Worm (Caenorhabditis elegans): ENCODE results near the gene F35D2.6.

The F35D2.6 gene

ce11 chrII:7530944-7531343 is 46.6 kb upstream of the F35D2.6 start, which contains the start of gene wrt-1:
wrt-1 (plus strand) TSS chrII:7530996.
- TF ChIP-seq ceh-24 (tag; optimal IDR thresholded peaks at IDR 0.05) (no peak), dve-1 (tag; optimal IDR thresholded peaks at IDR 0.05) (no peak), hlh-6 (tag; optimal IDR thresholded peaks at IDR 0.05) (no peak)

- TF ChIP-seq ceh-31 (tag; optimal IDR thresholded peaks at IDR 0.05), result no peak
- TF ChIP-seq ttx-3 (tag; optimal IDR thresholded peaks at IDR 0.05), result no peak
- no peak for TF ChIP-seq fax-1 (tag; optimal IDR thresholded peaks at IDR 0.05)
- no peak for TF ChIP-seq Y22D7AL.16 (tag; optimal IDR thresholded peaks at IDR 0.05)
- no peak for TF ChIP-seq C08G9.2 (tag; optimal IDR thresholded peaks at IDR 0.05)
- no peak for TF ChIP-seq tbx-7 (tag; optimal IDR thresholded peaks at IDR 0.05)
- no peak for TF ChIP-seq unc-86 (tag; optimal IDR thresholded peaks at IDR 0.05)
- TF ChIP-seq pax-1 (tag; optimal IDR thresholded peaks at IDR 0.05), result no peak
- no peak for TF ChIP-seq ama-1 (optimal IDR thresholded peaks at IDR 0.05)
- no peak for TF ChIP-seq elt-4 (tag; optimal IDR thresholded peaks at IDR 0.05)
- no peak for TF ChIP-seq ahr-1 (tag; optimal IDR thresholded peaks at IDR 0.05)
- no peak for TF ChIP-seq tbx-2 (tag; optimal IDR thresholded peaks at IDR 0.05)
- TF ChIP-seq unc-3 (GFP tag; conservative IDR thresholded peaks at IDR 0.05), result no peak
- TF ChIP-seq unc-3 (tag; optimal IDR thresholded peaks at IDR 0.05), result no peak
- TF ChIP-seq pag-3 (tag; optimal IDR thresholded peaks at IDR 0.05; ENCODE audit: borderline replicate concordance), result no peak
- TF ChIP-seq che-1 (tag; optimal IDR thresholded peaks at IDR 0.05), result no peak
- TF ChIP-seq unc-55 (GFP tag; optimal IDR thresholded peaks at IDR 0.05), result no peak
- no peak for TF ChIP-seq rnt-1 (tag; optimal IDR thresholded peaks at IDR 0.05)
These were observed 46.0 kb upstream of the F35D2.6 start for ce11 chrII:7531478-7531877.

ce11 chrII:7534369-7534768 is 43.1 kb upstream of the F35D2.6 start, which contains the start of gene wrt-10:
wrt-10 (minus strand) TSS chrII:7534563.
- no peak for TF ChIP-seq mec-3 (tag; optimal IDR thresholded peaks at IDR 0.05; ENCODE audit: borderline replicate concordance)
- TF ChIP-seq C08G9.2 (tag; optimal IDR thresholded peaks at IDR 0.05), result no peak
- TF ChIP-seq unc-86 (tag; optimal IDR thresholded peaks at IDR 0.05), result no peak

ce11 chrII:7534934-7535333 is 42.6 kb upstream of the F35D2.6 start, which contains the start of gene ZK1290.13:
ZK1290.13 (plus strand) TSS chrII:7535006.
- TF ChIP-seq hlh-6 (tag; optimal IDR thresholded peaks at IDR 0.05), result no peak
- TF ChIP-seq sox-2 (GFP tag; IDR thresholded peaks at IDR 0.05), result no peak
- no peak for TF ChIP-seq ref-2 (tag; optimal IDR thresholded peaks at IDR 0.05)
- no peak for TF ChIP-seq dmd-4 (tag; optimal IDR thresholded peaks at IDR 0.05; ENCODE audit: borderline replicate concordance)
- TF ChIP-seq ceh-48 (tag; optimal IDR thresholded peaks at IDR 0.05), result no peak
- TF ChIP-seq pros-1 (tag; optimal IDR thresholded peaks at IDR 0.05), result no peak
- TF ChIP-seq ceh-19 (GFP tag; optimal IDR thresholded peaks at IDR 0.05), result no peak

- no peak for TF ChIP-seq unc-55 (GFP tag; optimal IDR thresholded peaks at IDR 0.05)
- peak; percentile 38 for TF ChIP-seq hlh-8 (tag; optimal IDR thresholded peaks at IDR 0.05)
- no peak for TF ChIP-seq pax-1 (tag; optimal IDR thresholded peaks at IDR 0.05)
- TF ChIP-seq pha-2 (tag; optimal IDR thresholded peaks at IDR 0.05), result no peak
- peak; percentile 7 for TF ChIP-seq lim-6 (tag; optimal IDR thresholded peaks at IDR 0.05)
- TF ChIP-seq C08G9.2 (tag; optimal IDR thresholded peaks at IDR 0.05), result peak; percentile 74
- TF ChIP-seq lin-11 (tag; optimal IDR thresholded peaks at IDR 0.05), result no peak
- TF ChIP-seq hlh-6 (tag; optimal IDR thresholded peaks at IDR 0.05), result no peak
- TF ChIP-seq pqm-1 (tag; optimal IDR thresholded peaks at IDR 0.05), result no peak
- TF ChIP-seq eyg-1 (tag; optimal IDR thresholded peaks at IDR 0.05), result no peak
- peak; percentile 61 for TF ChIP-seq ets-4 (tag; optimal IDR thresholded peaks at IDR 0.05)
- peak; percentile 44 for TF ChIP-seq elt-2 (tag; optimal IDR thresholded peaks at IDR 0.05)
- no peak for TF ChIP-seq pha-4 (tag; optimal IDR thresholded peaks at IDR 0.05)
- no peak for TF ChIP-seq ceh-22 (tag; optimal IDR thresholded peaks at IDR 0.05)
- no peak for TF ChIP-seq nfya-1 (tag; optimal IDR thresholded peaks at IDR 0.05)
- no peak for TF ChIP-seq hlh-13 (GFP tag; optimal IDR thresholded peaks at IDR 0.05)
- no peak for TF ChIP-seq pros-1 (tag; optimal IDR thresholded peaks at IDR 0.05)
- TF ChIP-seq ceh-9 (tag; optimal IDR thresholded peaks at IDR 0.05), result no peak
- TF ChIP-seq dmd-4 (tag; optimal IDR thresholded peaks at IDR 0.05; ENCODE audit: borderline replicate concordance), result no peak
- TF ChIP-seq unc-42 (tag; optimal IDR thresholded peaks at IDR 0.05), result peak; percentile 47
- no peak for TF ChIP-seq sdc-2 (tag; optimal IDR thresholded peaks at IDR 0.05)
- TF ChIP-seq tbx-2 (tag; optimal IDR thresholded peaks at IDR 0.05), result peak; percentile 62
- no peak for TF ChIP-seq nhr-11 (tag; optimal IDR thresholded peaks at IDR 0.05)
- TF ChIP-seq ceh-2 (tag; optimal IDR thresholded peaks at IDR 0.05), result peak; percentile 70
- no peak for TF ChIP-seq npax-4 (tag; optimal IDR thresholded peaks at IDR 0.05)
These were observed 39.8 kb upstream of the F35D2.6 start, which contains the start of gene nfi-1 for ce11 chrII:7537603-7538230. nfi-1 (plus strand) TSS chrII:7538180.

All from whole organism, late embryonic.